Worm (Caenorhabditis elegans): ENCODE data around the gene C18D11.3.

C18D11.3 gene

DNA sequence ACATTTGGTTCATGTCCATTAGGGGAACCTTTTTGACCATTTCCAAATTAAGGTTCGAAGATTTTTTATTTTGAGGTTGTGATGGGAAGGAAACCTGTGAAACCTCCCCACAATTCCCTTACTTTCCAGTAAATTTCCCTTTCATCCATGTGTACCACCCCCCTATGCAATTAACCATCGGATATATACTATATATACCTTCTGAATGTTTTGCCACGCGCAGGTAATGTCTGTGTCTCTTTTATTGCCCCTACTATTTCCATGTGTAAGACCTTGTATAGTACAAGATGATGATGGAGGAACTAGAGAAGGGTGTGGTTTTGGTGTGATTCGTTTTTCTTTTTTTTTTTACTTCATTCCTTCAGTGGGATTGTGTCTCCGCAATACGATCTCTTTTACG lies 8.6 kb upstream of the C18D11.3 start:
- TF ChIP-seq ceh-88 (GFP tag; IDR thresholded peaks at IDR 0.05): no peak
- TF ChIP-seq skn-1 (tag; optimal IDR thresholded peaks at IDR 0.05): no peak
- no peak for TF ChIP-seq isw-1 (GFP tag; IDR thresholded peaks at IDR 0.05)
- TF ChIP-seq nhr-20 (tag; optimal IDR thresholded peaks at IDR 0.05): peak; percentile 29
- TF ChIP-seq lin-14 (GFP tag; optimal IDR thresholded peaks at IDR 0.05): peak; percentile 65
- no peak for TF ChIP-seq ztf-11 (tag; optimal IDR thresholded peaks at IDR 0.05)
- TF ChIP-seq lin-39 (tag; optimal IDR thresholded peaks at IDR 0.05): no peak
- TF ChIP-seq C04F5.9 (tag; optimal IDR thresholded peaks at IDR 0.05): no peak
- TF ChIP-seq nhr-85 (tag): peak; percentile 44
- no peak for TF ChIP-seq pax-3 (tag; optimal IDR thresholded peaks at IDR 0.05)
- no peak for TF ChIP-seq efl-1 (optimal IDR thresholded peaks at IDR 0.05)
- TF ChIP-seq efl-1 (GFP tag; optimal IDR thresholded peaks at IDR 0.05 in 1 of 2): no peak
- TF ChIP-seq snpc-4 (tag; optimal IDR thresholded peaks at IDR 0.05): no peak
- TF ChIP-seq mep-1 (tag; optimal IDR thresholded peaks at IDR 0.05): peak; percentile 34
- TF ChIP-seq blmp-1 (tag; optimal IDR thresholded peaks at IDR 0.05): peak; percentile 86
- TF ChIP-seq lir-3 (tag; optimal IDR thresholded peaks at IDR 0.05; ENCODE audit: poor library complexity): no peak
- TF ChIP-seq lin-35 (GFP tag; optimal IDR thresholded peaks at IDR 0.05): no peak
- TF ChIP-seq fkh-4 (tag; optimal IDR thresholded peaks at IDR 0.05; ENCODE audit: borderline replicate concordance): no peak
- peak; percentile 14 for TF ChIP-seq snu-23 (GFP tag; optimal IDR thresholded peaks at IDR 0.05)
- TF ChIP-seq dpl-1 (GFP tag; optimal IDR thresholded peaks at IDR 0.05): no peak

DNA sequence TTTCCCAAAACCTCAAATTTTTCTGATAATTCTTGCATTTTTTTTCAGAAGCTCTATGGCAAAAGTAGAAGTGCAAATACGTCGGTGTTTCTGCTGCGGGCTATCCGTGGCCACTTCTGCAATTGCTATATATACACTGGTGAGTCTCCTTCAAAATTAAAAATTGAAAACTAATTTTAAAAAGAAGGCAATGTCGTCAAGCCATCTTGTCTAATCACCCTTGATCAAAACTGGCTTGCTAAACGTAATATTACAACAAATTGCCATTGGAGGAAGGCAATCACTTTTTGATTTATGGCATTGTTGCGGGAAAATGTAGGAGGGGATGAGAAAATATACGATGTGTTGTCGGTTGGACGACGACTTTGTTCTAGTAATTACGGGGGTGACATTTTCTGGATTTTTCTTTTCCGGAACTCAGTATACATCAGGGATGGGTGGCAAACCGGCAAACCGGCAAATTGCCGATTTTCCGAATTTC lies 6.7 kb upstream of the C18D11.3 start, which contains the start of gene C18D11.1:
C18D11.1 (plus strand) TSS at position 51 of the 481 bp plus-strand sequence.
- peak; percentile 53 for TF ChIP-seq nhr-85 (tag)
- no peak for TF ChIP-seq mef-2 (tag; optimal IDR thresholded peaks at IDR 0.05)
- no peak for TF ChIP-seq fkh-8 (tag; optimal IDR thresholded peaks at IDR 0.05)
- no peak for TF ChIP-seq mab-9 (GFP tag; IDR thresholded peaks at IDR 0.05)
- peak; percentile 47 for TF ChIP-seq pag-3 (tag; optimal IDR thresholded peaks at IDR 0.05; ENCODE audit: borderline replicate concordance, insufficient read depth)
- TF ChIP-seq unc-30 (tag; optimal IDR thresholded peaks at IDR 0.05): no peak
- no peak for TF ChIP-seq swsn-7 (tag; optimal IDR thresholded peaks at IDR 0.05)
- no peak for TF ChIP-seq nhr-84 (tag; optimal IDR thresholded peaks at IDR 0.05)

- TF ChIP-seq lin-14 (GFP tag; optimal IDR thresholded peaks at IDR 0.05): no peak
- TF ChIP-seq C34B4.2 (tag; optimal IDR thresholded peaks at IDR 0.05): no peak
- no peak for TF ChIP-seq nhr-11 (tag; optimal IDR thresholded peaks at IDR 0.05)
- TF ChIP-seq nhr-71 (tag; optimal IDR thresholded peaks at IDR 0.05): peak; percentile 15
- TF ChIP-seq snpc-4 (tag; optimal IDR thresholded peaks at IDR 0.05): peak; percentile 90
- no peak for TF ChIP-seq zip-4 (GFP tag; optimal IDR thresholded peaks at IDR 0.05)
These were observed 5.4 kb upstream of the C18D11.3 start for ce11 chrIII:11817865-11818264.

- TF ChIP-seq efl-3 (GFP tag; optimal IDR thresholded peaks at IDR 0.05) (no peak), nhr-20 (tag; optimal IDR thresholded peaks at IDR 0.05) (peak; percentile 18), blmp-1 (tag; optimal IDR thresholded peaks at IDR 0.05) (no peak), C04F5.9 (tag; optimal IDR thresholded peaks at IDR 0.05) (no peak), swsn-7 (tag; optimal IDR thresholded peaks at IDR 0.05) (no peak), elt-2 (tag; optimal IDR thresholded peaks at IDR 0.05) (peak; percentile 57), C34B4.2 (tag; optimal IDR thresholded peaks at IDR 0.05) (no peak), lin-35 (GFP tag; optimal IDR thresholded peaks at IDR 0.05) (no peak), nhr-237 (tag; optimal IDR thresholded peaks at IDR 0.05) (no peak), lin-39 (tag; optimal IDR thresholded peaks at IDR 0.05) (no peak), ceh-88 (GFP tag; IDR thresholded peaks at IDR 0.05) (no peak), unc-98 (GFP tag; IDR thresholded peaks at IDR 0.05) (no peak)
These were observed 841 bp upstream of the C18D11.3 start, which contains the start of gene maa-1 for ce11 chrIII:11822407-11822806. maa-1 (minus strand) TSS chrIII:11822526.
